Worm (Caenorhabditis elegans) whole organism, late embryonic: ENCODE measurements around the gene lgc-31.

ENCODE experiments used
- F13H6.1 ChIP-seq: sonication (generic microtip); optimal IDR thresholded peaks from 2 replicates; lab custom pipeline; 2016; ENCODE audit warnings: missing genetic modification characterization, missing compliant biosample characterization
- ceh-34 ChIP-seq: sonication (generic microtip); optimal IDR thresholded peaks from 2 replicates; lab custom pipeline; 2016; ENCODE audit warnings: mild to moderate bottlenecking, missing genetic modification characterization, missing compliant biosample characterization
- dve-1 ChIP-seq: sonication (generic microtip); optimal IDR thresholded peaks from 2 replicates; lab custom pipeline; 2017; ENCODE audit warnings: antibody characterized with exemption, mild to moderate bottlenecking, missing genetic modification characterization, missing compliant biosample characterization
- nhr-11 ChIP-seq: fragments of 150-350 bp; optimal IDR thresholded peaks from 2 replicates; lab custom pipeline; 2014; ENCODE audit warnings: missing biosample characterization, missing genetic modification characterization
- pha-4 ChIP-seq: fragments of 150-350 bp; optimal IDR thresholded peaks from 2 replicates; lab custom pipeline; 2018; ENCODE audit warnings: missing biosample characterization, missing genetic modification reagents, missing genetic modification characterization

- TF ChIP-seq pha-4: no peak
- no peak for TF ChIP-seq ceh-34 (tag; lab: Kevin White, UChicago)
- no peak for TF ChIP-seq nhr-11 (tag; lab: Kevin White, UChicago)
- TF ChIP-seq dve-1 (tag; lab: Kevin White, UChicago): no peak
- TF ChIP-seq F13H6.1 (tag; lab: Kevin White, UChicago): no peak
Observed at ce11 chrV:15512856-15513756, 8.7 kb downstream of the lgc-31 start.
